Fruit fly (Drosophila melanogaster) whole organism, embryonic: Measurements from ENCODE around the gene RpL10.
A peak's percentile ranks its signal among the peaks of the same experiment; 100 is the strongest.

Experiments
- CG1024 ChIP-seq: fragments of 200-800 bp; sonication (Bioruptor generic); IDR thresholded peaks from 2 replicates; pipeline ENCODE4 v1.3.6; 2022; ENCODE audit warnings: missing biosample characterization, missing genetic modification characterization
- CG1603 ChIP-seq: fragments of 200-800 bp; sonication (Bioruptor generic); optimal IDR thresholded peaks from 2 replicates; lab custom pipeline; 2019; ENCODE audit warnings: missing biosample characterization, mild to moderate bottlenecking, missing genetic modification characterization, moderate library complexity
- CG17802 ChIP-seq: fragments of 200-800 bp; sonication (Bioruptor generic); optimal IDR thresholded peaks from 2 replicates; lab custom pipeline; 2018; ENCODE audit warnings: missing biosample characterization, mild to moderate bottlenecking, missing genetic modification characterization, moderate library complexity
- CG30020 ChIP-seq: fragments of 200-800 bp; optimal IDR thresholded peaks from 2 replicates; lab custom pipeline; 2019; ENCODE audit warnings: missing biosample characterization, mild to moderate bottlenecking, missing genetic modification characterization, moderate library complexity
- CG31388 ChIP-seq: fragments of 200-800 bp; sonication (Bioruptor generic); optimal IDR thresholded peaks from 2 replicates; lab custom pipeline; 2016; ENCODE audit warnings: missing biosample characterization, missing genetic modification characterization
- CG8388 ChIP-seq: fragments of 200-800 bp; sonication (Bioruptor generic); optimal IDR thresholded peaks from 2 replicates; lab custom pipeline; 2019; ENCODE audit warnings: missing biosample characterization, mild to moderate bottlenecking, missing genetic modification characterization, moderate library complexity
- Oli ChIP-seq: fragments of 200-800 bp; sonication (Bioruptor generic); optimal IDR thresholded peaks from 2 replicates; lab custom pipeline; 2018; ENCODE audit warnings: missing biosample characterization, mild to moderate bottlenecking, missing genetic modification characterization, moderate library complexity
- bbx ChIP-seq: fragments of 200-800 bp; sonication (Bioruptor generic); IDR thresholded peaks from 2 replicates; pipeline ENCODE4 v1.3.6; 2022; ENCODE audit warnings: missing biosample characterization, missing genetic modification characterization; ENCODE audit not compliant: partially characterized antibody
- ssp ChIP-seq: fragments of 200-800 bp; sonication (Bioruptor generic); IDR thresholded peaks from 2 replicates; pipeline ENCODE4 v1.3.6; 2022; ENCODE audit warnings: missing biosample characterization, missing genetic modification characterization

The RpL10 gene

dm6 chr3L:23088927-23089326 is 6.3 kb downstream of the RpL10 start:
- no peak for TF ChIP-seq bbx (GFP tag; lab: Robert Waterston, UW)
- TF ChIP-seq CG17802 (tag; lab: Kevin White, UChicago), result peak; percentile 90
- TF ChIP-seq CG30020 (tag; lab: Kevin White, UChicago), result peak; percentile 57

dm6 chr3L:23081256-23081655 is 14.0 kb downstream of the RpL10 start:
- peak; percentile 70 for TF ChIP-seq CG8388 (GFP tag; lab: Kevin White, UChicago)
- no peak for TF ChIP-seq Oli (tag; lab: Kevin White, UChicago)
- peak; percentile 92 for TF ChIP-seq CG30020 (tag; lab: Kevin White, UChicago)
- peak; percentile 17 for TF ChIP-seq CG1603 (tag; lab: Kevin White, UChicago)
- no peak for TF ChIP-seq CG31388 (GFP tag; lab: Kevin White, UChicago)
- TF ChIP-seq, all 482 proteins: peak for 3

DNA sequence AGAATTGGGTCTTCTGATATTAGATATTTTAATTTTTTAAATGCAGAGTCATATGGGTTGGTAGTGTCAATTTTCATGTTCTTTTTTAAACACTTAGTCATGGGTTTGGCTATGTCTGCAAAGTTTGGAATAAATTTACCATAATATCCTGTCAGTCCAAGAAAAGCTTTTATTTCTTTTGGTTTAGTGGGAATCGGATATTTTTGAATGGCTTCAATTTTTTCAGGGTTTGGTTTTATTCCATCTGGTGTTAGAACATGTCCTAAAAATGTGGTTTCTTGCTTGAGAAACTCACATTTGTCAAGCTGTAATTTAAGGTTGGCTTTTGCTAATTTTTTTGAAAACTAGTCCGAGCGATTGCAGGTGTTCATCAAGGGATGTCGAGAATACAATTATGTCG is 19.6 kb downstream of the RpL10 start:
- TF ChIP-seq ssp (GFP tag; lab: Robert Waterston, UW) (peak; percentile 70), CG1024 (GFP tag; lab: Robert Waterston, UW) (peak; percentile 76), CG30020 (tag; lab: Kevin White, UChicago) (peak; percentile 24)
- TF ChIP-seq, all 482 proteins: peak for 3; not testable (repeated sequence) for 479
